Worm (Caenorhabditis elegans) whole organism, midembryonic: ENCODE measurements around the gene col-77.
A peak's percentile ranks its signal among the peaks of the same experiment; 100 is the strongest.

Experiments used
- T22C8.4 ChIP-seq: fragments of 200-800 bp; sonication (Bioruptor generic); IDR thresholded peaks from 2 replicates; pipeline ENCODE4 v1.3.6; 2022; ENCODE audit warnings: missing genetic modification characterization, missing compliant biosample characterization
- cog-1 ChIP-seq: sonication (generic microtip); optimal IDR thresholded peaks from 2 replicates; lab custom pipeline; 2016; ENCODE audit warnings: missing genetic modification characterization, missing compliant biosample characterization
- flt-1 ChIP-seq: fragments of 200-800 bp; sonication (Bioruptor generic); IDR thresholded peaks from 2 replicates; pipeline ENCODE4 v1.3.6; 2022; ENCODE audit warnings: missing genetic modification characterization, missing compliant biosample characterization
- klf-2 ChIP-seq: fragments of 200-800 bp; sonication (Bioruptor generic); conservative IDR thresholded peaks from 2 replicates; pipeline ENCODE4 v1.3.6; 2022; ENCODE audit warnings: missing genetic modification reagents, missing genetic modification characterization, missing compliant biosample characterization
- med-1 ChIP-seq: sonication (generic microtip); optimal IDR thresholded peaks from 2 replicates; lab custom pipeline; 2017; ENCODE audit warnings: missing genetic modification characterization, mild to moderate bottlenecking, missing compliant biosample characterization, antibody characterized with exemption, missing genetic modification reagents; ENCODE audit not compliant: insufficient read depth
- ref-1 ChIP-seq: fragments of 200-800 bp; sonication (Bioruptor generic); conservative IDR thresholded peaks from 2 replicates; pipeline ENCODE4 v1.3.6; 2022; ENCODE audit warnings: missing genetic modification reagents, missing genetic modification characterization, missing compliant biosample characterization
- tab-1 ChIP-seq: fragments of 200-800 bp; sonication (Bioruptor generic); IDR thresholded peaks from 2 replicates; pipeline ENCODE4 v1.3.6; 2022; ENCODE audit warnings: missing genetic modification characterization, missing compliant biosample characterization
- ztf-23 ChIP-seq: fragments of 200-800 bp; sonication (Bioruptor generic); IDR thresholded peaks from 2 replicates; pipeline ENCODE4 v1.3.6; 2022; ENCODE audit warnings: missing genetic modification reagents, missing genetic modification characterization, missing compliant biosample characterization
- ztf-29 ChIP-seq: fragments of 200-800 bp; sonication (Bioruptor generic); IDR thresholded peaks from 2 replicates; pipeline ENCODE4 v1.3.6; 2022; ENCODE audit warnings: missing genetic modification reagents, missing genetic modification characterization, missing compliant biosample characterization

Gene col-77

DNA sequence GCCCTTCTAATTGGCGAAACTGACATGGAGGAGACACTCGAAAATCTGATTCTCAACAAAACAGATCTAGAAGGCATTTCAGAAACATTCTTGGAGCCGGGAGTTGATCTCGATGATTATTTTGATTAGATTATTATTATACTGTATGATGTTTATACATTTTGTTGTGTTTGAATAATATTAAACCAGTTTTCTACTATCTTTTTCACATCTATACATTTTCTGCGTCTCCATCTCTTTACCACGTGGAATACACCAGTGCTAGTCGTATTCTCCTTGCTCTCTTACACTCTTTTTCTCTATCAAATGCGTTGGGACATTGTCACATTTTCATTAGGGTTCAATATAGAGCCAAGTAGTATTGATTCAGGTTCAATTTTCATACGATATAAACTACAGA lies 29.7 kb downstream of the col-77 start, which contains the start of gene C26D10.4:
C26D10.4 (plus strand) TSS at position 301 of the 400 bp plus-strand sequence.
- TF ChIP-seq ztf-29 (GFP tag; lab: Robert Waterston, UW), result no peak
- no peak for TF ChIP-seq klf-2 (GFP tag; lab: Robert Waterston, UW)

ce11 chrII:8328820-8329339 lies 30.3 kb downstream of the col-77 start, which contains the start of gene hel-1:
Gene hel-1, minus strand, starts transcription at chrII:8328870.
- TF ChIP-seq tab-1 (GFP tag; lab: Robert Waterston, UW) (0 out of 2 replicates have a peak, but pooled peaks have one; percentile 12), med-1 (GFP tag; lab: Kevin White, UChicago) (no peak), flt-1 (GFP tag; lab: Robert Waterston, UW) (no peak; the same call in 1 of the 2 replicates), cog-1 (tag; lab: Kevin White, UChicago) (peak; percentile 74), T22C8.4 (GFP tag; lab: Robert Waterston, UW) (no peak), ref-1 (GFP tag; lab: Robert Waterston, UW) (no peak)

- TF ChIP-seq ztf-29 (GFP tag; lab: Robert Waterston, UW) (no peak), ztf-23 (GFP tag; lab: Robert Waterston, UW) (no peak), tab-1 (GFP tag; lab: Robert Waterston, UW) (no peak), med-1 (GFP tag; lab: Kevin White, UChicago) (no peak), cog-1 (tag; lab: Kevin White, UChicago) (no peak), klf-2 (GFP tag; lab: Robert Waterston, UW) (no peak), flt-1 (GFP tag; lab: Robert Waterston, UW) (no peak), T22C8.4 (GFP tag; lab: Robert Waterston, UW) (no peak), ref-1 (GFP tag; lab: Robert Waterston, UW) (no peak)
These were observed 31.7 kb downstream of the col-77 start for ce11 chrII:8327450-8327849.

- TF ChIP-seq med-1 (GFP tag; lab: Kevin White, UChicago) (no peak), cog-1 (tag; lab: Kevin White, UChicago) (no peak), ztf-29 (GFP tag; lab: Robert Waterston, UW) (no peak), klf-2 (GFP tag; lab: Robert Waterston, UW) (no peak), tab-1 (GFP tag; lab: Robert Waterston, UW) (no peak), ztf-23 (GFP tag; lab: Robert Waterston, UW) (no peak), T22C8.4 (GFP tag; lab: Robert Waterston, UW) (no peak), ref-1 (GFP tag; lab: Robert Waterston, UW) (no peak), flt-1 (GFP tag; lab: Robert Waterston, UW) (no peak)
These were observed 32.8 kb downstream of the col-77 start for ce11 chrII:8326228-8326960.

DNA sequence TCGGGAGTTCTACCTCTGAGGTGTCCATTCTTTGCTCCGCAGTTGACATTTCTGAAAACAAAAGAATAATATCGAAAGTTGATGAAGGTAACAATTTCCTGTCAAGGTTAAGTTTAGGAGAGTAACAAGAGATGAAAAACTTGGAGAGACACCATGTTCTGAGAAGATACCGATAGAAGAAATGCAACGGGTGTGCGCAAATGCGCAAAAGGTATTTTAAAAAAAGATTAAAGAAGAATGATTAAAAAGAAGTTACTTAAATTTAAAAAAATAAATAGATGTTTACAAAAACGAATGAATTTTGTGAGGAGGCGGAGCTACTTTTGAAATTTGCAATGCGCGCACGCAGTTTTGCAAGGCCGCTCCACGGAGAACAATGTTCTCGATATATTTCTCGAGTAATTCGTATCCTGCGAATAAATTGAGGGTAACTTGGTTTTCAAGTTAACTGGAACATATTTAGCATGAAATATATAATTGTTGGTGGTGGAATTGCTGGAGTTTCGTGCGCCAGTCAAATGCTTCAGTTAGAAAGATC lies 34.1 kb downstream of the col-77 start, which contains the start of the genes ran-3 and C26D10.3:
ran-3 (minus strand) TSS at position 51 of the 538 bp plus-strand sequence.
C26D10.3 (plus strand) TSS at position 385 of the 538 bp plus-strand sequence.
- TF ChIP-seq ztf-29 (GFP tag; lab: Robert Waterston, UW) (no peak), tab-1 (GFP tag; lab: Robert Waterston, UW) (peak; percentile 60; the same call in 1 of the 2 replicates), ref-1 (GFP tag; lab: Robert Waterston, UW) (no peak), cog-1 (tag; lab: Kevin White, UChicago) (peak; percentile 56), klf-2 (GFP tag; lab: Robert Waterston, UW) (peak; percentile 72; the same call in 1 of the 2 replicates), flt-1 (GFP tag; lab: Robert Waterston, UW) (peak; percentile 70; the same call in 1 of the 2 replicates), med-1 (GFP tag; lab: Kevin White, UChicago) (peak; percentile 84), T22C8.4 (GFP tag; lab: Robert Waterston, UW) (no peak), ztf-23 (GFP tag; lab: Robert Waterston, UW) (peak; percentile 72)

DNA sequence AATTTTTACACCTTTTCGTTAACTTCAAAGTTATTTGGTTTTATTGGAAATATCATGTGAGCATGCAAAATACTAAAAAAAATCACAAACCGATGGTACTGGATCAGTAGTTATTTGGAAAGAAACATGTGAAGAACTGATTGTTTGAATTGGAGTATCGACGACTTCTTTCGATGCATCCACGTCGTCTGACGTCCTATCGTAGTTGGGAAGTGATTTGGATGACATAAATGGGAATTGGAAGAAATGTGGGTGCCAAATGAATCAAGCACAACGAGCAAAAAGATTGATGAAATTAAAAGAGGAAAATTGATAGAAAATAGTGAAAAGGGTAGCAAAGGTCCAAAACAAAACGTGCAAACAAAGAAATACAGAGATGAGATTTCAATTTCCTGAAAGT lies 37.9 kb downstream of the col-77 start, which contains the start of gene shw-1:
shw-1 (minus strand) TSS at position 228 of the 400 bp plus-strand sequence.
- no peak for TF ChIP-seq tab-1 (GFP tag; lab: Robert Waterston, UW)
- TF ChIP-seq ref-1 (GFP tag; lab: Robert Waterston, UW), result no peak
- TF ChIP-seq cog-1 (tag; lab: Kevin White, UChicago), result no peak
- no peak for TF ChIP-seq ztf-23 (GFP tag; lab: Robert Waterston, UW)
- TF ChIP-seq klf-2 (GFP tag; lab: Robert Waterston, UW), result no peak
- TF ChIP-seq flt-1 (GFP tag; lab: Robert Waterston, UW), result no peak
- no peak for TF ChIP-seq med-1 (GFP tag; lab: Kevin White, UChicago)
- no peak for TF ChIP-seq T22C8.4 (GFP tag; lab: Robert Waterston, UW)
- TF ChIP-seq ztf-29 (GFP tag; lab: Robert Waterston, UW), result no peak

- TF ChIP-seq med-1 (GFP tag; lab: Kevin White, UChicago), result no peak
- no peak for TF ChIP-seq ref-1 (GFP tag; lab: Robert Waterston, UW)
- no peak for TF ChIP-seq T22C8.4 (GFP tag; lab: Robert Waterston, UW)
- TF ChIP-seq ztf-29 (GFP tag; lab: Robert Waterston, UW), result no peak
- TF ChIP-seq cog-1 (tag; lab: Kevin White, UChicago), result no peak
- no peak for TF ChIP-seq klf-2 (GFP tag; lab: Robert Waterston, UW)
- TF ChIP-seq ztf-23 (GFP tag; lab: Robert Waterston, UW), result no peak
- TF ChIP-seq flt-1 (GFP tag; lab: Robert Waterston, UW), result no peak
- no peak for TF ChIP-seq tab-1 (GFP tag; lab: Robert Waterston, UW)
These were observed 42.5 kb downstream of the col-77 start for ce11 chrII:8316701-8317100.

ce11 chrII:8314768-8315167 lies 44.4 kb downstream of the col-77 start:
- TF ChIP-seq ztf-23 (GFP tag; lab: Robert Waterston, UW) (no peak), ztf-29 (GFP tag; lab: Robert Waterston, UW) (no peak), flt-1 (GFP tag; lab: Robert Waterston, UW) (no peak), med-1 (GFP tag; lab: Kevin White, UChicago) (no peak)
